Worm (Caenorhabditis elegans) whole organism, young adult: Measurements from ENCODE around the gene C26F1.1.

Experiments used
- B0035.1 ChIP-seq: sonication (generic microtip); optimal IDR thresholded peaks from 2 replicates; lab custom pipeline; 2016; ENCODE audit warnings: missing genetic modification characterization, mild to moderate bottlenecking, missing compliant biosample characterization, missing genotype, missing genetic modification reagents
- B0261.1 ChIP-seq: sonication (generic microtip); optimal IDR thresholded peaks from 2 replicates; lab custom pipeline; 2016; ENCODE audit warnings: mild to moderate bottlenecking, missing genetic modification characterization, moderate library complexity, missing compliant biosample characterization
- B0336.3 ChIP-seq: fragments of 200-800 bp; sonication (Bioruptor generic); IDR thresholded peaks from 2 replicates; pipeline ENCODE4 v1.3.6; 2022; ENCODE audit warnings: missing genetic modification characterization, missing compliant biosample characterization
- C06A6.2 ChIP-seq: fragments of 200-800 bp; sonication (Bioruptor generic); conservative IDR thresholded peaks from 2 replicates; pipeline ENCODE4 v1.3.6; 2022; ENCODE audit warnings: missing genetic modification characterization, missing compliant biosample characterization
- C17E4.6 ChIP-seq: fragments of 200-800 bp; sonication (Bioruptor generic); IDR thresholded peaks from 2 replicates; pipeline ENCODE4 v1.3.6; 2022; ENCODE audit warnings: missing genetic modification reagents, missing genetic modification characterization, missing compliant biosample characterization
- F10E7.11 ChIP-seq: sonication (generic microtip); optimal IDR thresholded peaks from 2 replicates; lab custom pipeline; 2017; ENCODE audit warnings: mild to moderate bottlenecking, missing genetic modification characterization, moderate library complexity, missing compliant biosample characterization
- F23B12.7 ChIP-seq: sonication (generic microtip); optimal IDR thresholded peaks from 2 replicates; lab custom pipeline; 2017; ENCODE audit warnings: missing genetic modification characterization, mild to moderate bottlenecking, missing compliant biosample characterization, antibody characterized with exemption, moderate library complexity; ENCODE audit not compliant: insufficient read depth
- F49E8.2 ChIP-seq: sonication (generic microtip); optimal IDR thresholded peaks from 3 replicates; lab custom pipeline; 2017; ENCODE audit warnings: missing genetic modification characterization, mild to moderate bottlenecking, missing compliant biosample characterization, antibody characterized with exemption, moderate library complexity; ENCODE audit not compliant: insufficient read depth
- F52B5.7 ChIP-seq: sonication (generic microtip); optimal IDR thresholded peaks from 2 replicates; lab custom pipeline; 2016; ENCODE audit warnings: mild to moderate bottlenecking, missing genetic modification characterization, missing compliant biosample characterization
- F55B11.4 ChIP-seq: sonication (generic microtip); optimal IDR thresholded peaks from 2 replicates; lab custom pipeline; 2016; ENCODE audit warnings: missing compliant biosample characterization, missing genetic modification characterization, borderline replicate concordance; ENCODE audit not compliant: insufficient read depth
- T07F8.4 ChIP-seq: sonication (generic microtip); optimal IDR thresholded peaks from 2 replicates; lab custom pipeline; 2016; ENCODE audit warnings: mild to moderate bottlenecking, missing genetic modification characterization, moderate library complexity, missing compliant biosample characterization
- Y56A3A.18 ChIP-seq: fragments of 200-800 bp; sonication (Bioruptor generic); IDR thresholded peaks from 2 replicates; pipeline ENCODE4 v1.3.6; 2022; ENCODE audit warnings: missing genetic modification reagents, missing genetic modification characterization, missing compliant biosample characterization
- Y79H2A.3 ChIP-seq: fragments of 200-800 bp; sonication (Bioruptor generic); conservative IDR thresholded peaks from 2 replicates; pipeline ENCODE4 v1.3.6; 2022; ENCODE audit warnings: missing genetic modification reagents, missing genetic modification characterization, missing compliant biosample characterization
- akir-1 ChIP-seq: fragments of 200-800 bp; sonication (Bioruptor generic); optimal IDR thresholded peaks from 2 replicates; lab custom pipeline; 2018; ENCODE audit warnings: mild to moderate bottlenecking, missing genetic modification characterization, moderate library complexity, missing compliant biosample characterization
- ama-1 ChIP-seq, 3 experiments: fragments of 150-350 bp in 1 of 3; sonication (generic microtip) in 2 of 3; optimal IDR thresholded peaks; 2 replicates each; lab custom pipeline; 2014 to 2018; ENCODE audit warnings: missing biosample characterization in 2 of 3, missing genetic modification characterization in 2 of 3, missing genetic modification reagents in 2 of 3
- bed-1 ChIP-seq: fragments of 200-800 bp; sonication (Bioruptor generic); IDR thresholded peaks from 2 replicates; pipeline ENCODE4 v1.3.6; 2022; ENCODE audit warnings: missing genetic modification reagents, missing genetic modification characterization, missing compliant biosample characterization
- ceh-58 ChIP-seq: fragments of 200-800 bp; sonication (Bioruptor generic); IDR thresholded peaks from 2 replicates; pipeline ENCODE4 v1.3.6; 2022; ENCODE audit warnings: missing genetic modification characterization, missing compliant biosample characterization
- ceh-79 ChIP-seq: sonication (generic microtip); optimal IDR thresholded peaks from 2 replicates; lab custom pipeline; 2017; ENCODE audit warnings: mild to moderate bottlenecking, missing genetic modification characterization, missing compliant biosample characterization
- dpff-1 ChIP-seq: sonication (generic microtip); optimal IDR thresholded peaks from 2 replicates; lab custom pipeline; 2017; ENCODE audit warnings: mild to moderate bottlenecking, missing genetic modification characterization, missing compliant biosample characterization
- dpl-1 ChIP-seq: fragments of 150-350 bp; optimal IDR thresholded peaks from 2 replicates; lab custom pipeline; 2014; ENCODE audit warnings: missing biosample characterization, missing genetic modification reagents, missing genetic modification characterization
- him-1 ChIP-seq: sonication (generic microtip); optimal IDR thresholded peaks from 2 replicates; lab custom pipeline; 2016; ENCODE audit warnings: missing genotype, missing genetic modification reagents, missing genetic modification characterization, missing compliant biosample characterization
- hlh-26 ChIP-seq: fragments of 200-800 bp; sonication (Bioruptor generic); conservative IDR thresholded peaks from 2 replicates; pipeline ENCODE4 v1.3.6; 2022; ENCODE audit warnings: missing genetic modification reagents, missing genetic modification characterization, missing compliant biosample characterization
- hmg-1.2 ChIP-seq: fragments of 200-800 bp; sonication (Bioruptor generic); IDR thresholded peaks from 2 replicates; pipeline ENCODE4 v1.3.6; 2022; ENCODE audit warnings: missing genetic modification reagents, missing genetic modification characterization, missing compliant biosample characterization
- hmg-20 ChIP-seq: fragments of 200-800 bp; sonication (Bioruptor generic); IDR thresholded peaks from 2 replicates; pipeline ENCODE4 v1.3.6; 2022; ENCODE audit warnings: missing genetic modification reagents, missing genetic modification characterization, missing compliant biosample characterization
- hrde-1 ChIP-seq: sonication (generic microtip); optimal IDR thresholded peaks from 2 replicates; lab custom pipeline; 2016; ENCODE audit warnings: missing genetic modification characterization, mild to moderate bottlenecking, missing compliant biosample characterization, moderate library complexity, missing genotype, missing genetic modification reagents, borderline replicate concordance
- hsf-1 ChIP-seq: fragments of 200-800 bp; sonication (Bioruptor generic); IDR thresholded peaks from 2 replicates; pipeline ENCODE4 v1.3.6; 2022; ENCODE audit warnings: missing genetic modification reagents, missing genetic modification characterization, missing compliant biosample characterization
- lin-40 ChIP-seq: sonication (generic microtip); optimal IDR thresholded peaks from 2 replicates; lab custom pipeline; 2016; ENCODE audit warnings: missing genetic modification characterization, mild to moderate bottlenecking, missing compliant biosample characterization, missing genotype, missing genetic modification reagents
- lin-54 ChIP-seq: fragments of 200-800 bp; sonication (Bioruptor generic); optimal IDR thresholded peaks from 2 replicates; lab custom pipeline; 2018; ENCODE audit warnings: mild to moderate bottlenecking, missing genetic modification characterization, missing compliant biosample characterization
- lsy-27 ChIP-seq: sonication (generic microtip); optimal IDR thresholded peaks from 2 replicates; lab custom pipeline; 2017; ENCODE audit warnings: missing genetic modification characterization, mild to moderate bottlenecking, missing compliant biosample characterization, antibody characterized with exemption, missing genotype, borderline replicate concordance; ENCODE audit not compliant: insufficient read depth
- madf-3 ChIP-seq: fragments of 200-800 bp; sonication (Bioruptor generic); IDR thresholded peaks from 2 replicates; pipeline ENCODE4 v1.3.6; 2022; ENCODE audit warnings: missing genetic modification reagents, missing genetic modification characterization, missing compliant biosample characterization
- madf-6 ChIP-seq: fragments of 200-800 bp; sonication (Bioruptor generic); IDR thresholded peaks from 2 replicates; pipeline ENCODE4 v1.3.6; 2022; ENCODE audit warnings: missing genetic modification reagents, missing genetic modification characterization, missing compliant biosample characterization
- nfya-1 ChIP-seq: sonication (generic microtip); optimal IDR thresholded peaks from 2 replicates; lab custom pipeline; 2017; ENCODE audit warnings: antibody characterized with exemption, missing compliant biosample characterization, missing genetic modification characterization, borderline replicate concordance; ENCODE audit not compliant: insufficient read depth
- nfyb-1 ChIP-seq: fragments of 200-800 bp; sonication (Bioruptor generic); IDR thresholded peaks from 2 replicates; pipeline ENCODE4 v1.3.6; 2022; ENCODE audit warnings: missing genetic modification reagents, missing genetic modification characterization, missing compliant biosample characterization
- nhr-179 ChIP-seq: sonication (generic microtip); optimal IDR thresholded peaks from 2 replicates; lab custom pipeline; 2016; ENCODE audit warnings: mild to moderate bottlenecking, missing genetic modification characterization, missing compliant biosample characterization
- rec-8 ChIP-seq, 2 experiments: sonication (generic microtip); optimal IDR thresholded peaks; 2 replicates each; lab custom pipeline; 2016; ENCODE audit warnings: mild to moderate bottlenecking in 2 of 2, missing genetic modification characterization in 2 of 2, missing genetic modification reagents in 2 of 2, missing genotype in 2 of 2, missing biosample characterization in 1 of 2, missing compliant biosample characterization in 1 of 2, moderate library complexity in 1 of 2
- repo-1 ChIP-seq: sonication (generic microtip); optimal IDR thresholded peaks from 2 replicates; lab custom pipeline; 2017; ENCODE audit warnings: mild to moderate bottlenecking, missing genetic modification characterization, missing compliant biosample characterization
- sea-2 ChIP-seq: fragments of 200-800 bp; sonication (Bioruptor generic); IDR thresholded peaks from 2 replicates; pipeline ENCODE4 v1.3.6; 2022; ENCODE audit warnings: missing genetic modification characterization, missing compliant biosample characterization
- snpc-1.1 ChIP-seq: sonication (generic microtip); optimal IDR thresholded peaks from 2 replicates; lab custom pipeline; 2017; ENCODE audit warnings: missing genetic modification characterization, mild to moderate bottlenecking, missing compliant biosample characterization, antibody characterized with exemption, moderate library complexity, missing genotype, missing genetic modification reagents; ENCODE audit not compliant: insufficient read depth
- snpc-3.4 ChIP-seq: sonication (generic microtip); optimal IDR thresholded peaks from 2 replicates; lab custom pipeline; 2017; ENCODE audit warnings: missing genetic modification characterization, mild to moderate bottlenecking, missing compliant biosample characterization, antibody characterized with exemption, moderate library complexity, missing genotype, missing genetic modification reagents
- sptf-2 ChIP-seq: fragments of 200-800 bp; sonication (Bioruptor generic); optimal IDR thresholded peaks from 2 replicates; lab custom pipeline; 2018; ENCODE audit warnings: mild to moderate bottlenecking, missing genetic modification characterization, missing compliant biosample characterization
- tbp1 ChIP-seq: fragments of 200-800 bp; sonication (Bioruptor generic); optimal IDR thresholded peaks from 2 replicates; lab custom pipeline; 2018; ENCODE audit warnings: mild to moderate bottlenecking, missing genetic modification characterization, missing compliant biosample characterization
- xnd-1 ChIP-seq: sonication (generic microtip); optimal IDR thresholded peaks from 2 replicates; lab custom pipeline; 2016; ENCODE audit warnings: missing genotype, missing genetic modification reagents, missing genetic modification characterization, missing compliant biosample characterization
- ztf-18 ChIP-seq: sonication (generic microtip); optimal IDR thresholded peaks from 2 replicates; lab custom pipeline; 2016; ENCODE audit warnings: missing genotype, mild to moderate bottlenecking, missing genetic modification characterization, missing compliant biosample characterization
- ztf-28 ChIP-seq: fragments of 200-800 bp; sonication (Bioruptor generic); IDR thresholded peaks from 2 replicates; pipeline ENCODE4 v1.3.6; 2022; ENCODE audit warnings: missing genetic modification reagents, missing genetic modification characterization, missing compliant biosample characterization
- ztf-3 ChIP-seq: fragments of 200-800 bp; sonication (Bioruptor generic); optimal IDR thresholded peaks from 2 replicates; lab custom pipeline; 2018; ENCODE audit warnings: mild to moderate bottlenecking, missing genetic modification characterization, missing compliant biosample characterization
- ztf-6 ChIP-seq: fragments of 200-800 bp; sonication (Bioruptor generic); IDR thresholded peaks from 2 replicates; pipeline ENCODE4 v1.3.6; 2022; ENCODE audit warnings: missing genetic modification reagents, missing genetic modification characterization, missing compliant biosample characterization

The C26F1.1 gene

ce11 chrV:7776029-7776628 lies 9.1 kb upstream of the C26F1.1 start, which contains the start of the genes rpl-39 and rps-30 (continued):
- no peak for TF ChIP-seq sptf-2 (GFP tag; lab: Kevin White, UChicago)
- TF ChIP-seq akir-1 (GFP tag; lab: Kevin White, UChicago), result no peak
- peak; percentile 90 for TF ChIP-seq F23B12.7 (tag; lab: Kevin White, UChicago)
- TF ChIP-seq B0261.1 (tag; lab: Kevin White, UChicago), result no peak
- TF ChIP-seq bed-1 (GFP tag; lab: Robert Waterston, UW), result no peak
- no peak for TF ChIP-seq T07F8.4 (tag; lab: Kevin White, UChicago)
- no peak for TF ChIP-seq F55B11.4 (tag; lab: Kevin White, UChicago)
- TF ChIP-seq F49E8.2, result peak; percentile 40
- no peak for TF ChIP-seq ztf-3 (GFP tag; lab: Kevin White, UChicago)
- no peak for TF ChIP-seq xnd-1
- TF ChIP-seq nhr-179 (tag; lab: Kevin White, UChicago), result no peak
- TF ChIP-seq hrde-1 (tag; lab: Kevin White, UChicago), result no peak
- peak; percentile 53 for TF ChIP-seq lin-40 (tag; lab: Kevin White, UChicago)
- TF ChIP-seq sea-2 (GFP tag; lab: Robert Waterston, UW), result no peak
- no peak for TF ChIP-seq rec-8 (tag; optimal IDR thresholded peaks at IDR 0.05; lab: Kevin White, UChicago)
- no peak for TF ChIP-seq ztf-18
- TF ChIP-seq nfya-1, result no peak
- no peak for TF ChIP-seq dpff-1 (tag; lab: Kevin White, UChicago)
- TF ChIP-seq ztf-6 (GFP tag; lab: Robert Waterston, UW), result no peak
- TF ChIP-seq ztf-28, result no peak
- TF ChIP-seq hmg-1.2, result peak; percentile 88
- TF ChIP-seq hmg-20, result no peak
- no peak for TF ChIP-seq C06A6.2 (GFP tag; lab: Robert Waterston, UW)
- peak; percentile 10; the same call in 1 of the 2 replicates for TF ChIP-seq C17E4.6 (GFP tag; lab: Robert Waterston, UW)
- TF ChIP-seq B0035.1 (tag; lab: Kevin White, UChicago), result no peak
- no peak for TF ChIP-seq dpl-1 (GFP tag; lab: Kevin White, UChicago)
- no peak for TF ChIP-seq F52B5.7
- TF ChIP-seq B0336.3 (GFP tag; lab: Robert Waterston, UW), result no peak
- TF ChIP-seq hlh-26, result no peak
- TF ChIP-seq lin-54 (GFP tag; lab: Kevin White, UChicago), result peak; percentile 71
- no peak for TF ChIP-seq ceh-79 (tag; lab: Kevin White, UChicago)

DNA sequence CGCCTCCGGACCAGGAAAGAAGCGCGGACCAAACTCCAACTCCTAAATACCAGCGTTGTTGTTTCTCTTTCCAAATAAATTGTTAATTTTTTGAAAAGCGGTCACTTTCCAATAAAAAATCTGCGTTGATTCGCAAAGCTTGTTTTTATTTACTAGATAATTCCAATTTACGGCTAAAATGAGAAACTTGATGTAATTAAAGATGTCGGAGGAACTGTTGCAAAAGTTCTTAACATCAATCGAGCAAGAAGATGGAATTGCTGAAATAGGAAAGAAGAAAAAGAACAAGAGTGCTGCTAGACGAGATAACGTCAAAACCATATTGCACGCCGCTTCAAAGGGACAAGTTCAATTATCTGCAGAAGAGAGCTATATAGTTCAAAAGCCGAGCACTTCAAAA lies 8.1 kb upstream of the C26F1.1 start, which contains the start of gene C26F1.3:
TSS of gene C26F1.3 (plus strand) at position 203 of the 400 bp plus-strand sequence.
- 0 out of 2 replicates have a peak, but pooled peaks have one; percentile 6 for TF ChIP-seq hmg-1.2
- TF ChIP-seq ama-1 (optimal IDR thresholded peaks at IDR 0.05; lab: Kevin White, UChicago), result no peak
- peak in 1 of 2 experiments; percentile 53 for TF ChIP-seq ama-1 (GFP tag; optimal IDR thresholded peaks at IDR 0.05; lab: Kevin White, UChicago)
- TF ChIP-seq Y79H2A.3 (GFP tag; lab: Robert Waterston, UW), result no peak
- peak; percentile 54 for TF ChIP-seq madf-6
- TF ChIP-seq hrde-1 (tag; lab: Kevin White, UChicago), result peak; percentile 71
- peak; percentile 55; the same call in 1 of the 2 replicates for TF ChIP-seq C17E4.6 (GFP tag; lab: Robert Waterston, UW)
- TF ChIP-seq F49E8.2, result peak; percentile 19
- 0 out of 2 replicates have a peak, but pooled peaks have one; percentile 15 for TF ChIP-seq Y56A3A.18 (GFP tag; lab: Robert Waterston, UW)
- TF ChIP-seq nfyb-1, result 0 out of 2 replicates have a peak, but pooled peaks have one; percentile 47
- no peak for TF ChIP-seq snpc-1.1
- peak; percentile 85; the same call in 1 of the 2 replicates for TF ChIP-seq madf-3
- peak; percentile 81 for TF ChIP-seq hsf-1 (GFP tag; lab: Robert Waterston, UW)
- peak; percentile 51 for TF ChIP-seq repo-1 (tag; lab: Kevin White, UChicago)
- peak; percentile 20 for TF ChIP-seq tbp1 (GFP tag; lab: Kevin White, UChicago)
- no peak for TF ChIP-seq ceh-58 (GFP tag; lab: Robert Waterston, UW)
- no peak for TF ChIP-seq F10E7.11
- TF ChIP-seq him-1, result no peak
- TF ChIP-seq lsy-27 (tag; lab: Kevin White, UChicago), result no peak
- peak; percentile 27 for TF ChIP-seq snpc-3.4 (tag; lab: Kevin White, UChicago)
